Fruit fly (Drosophila melanogaster): Measurements from ENCODE around the gene TM9SF2.

- no peak for TF ChIP-seq cnc (optimal IDR thresholded peaks at IDR 0.05)
- TF ChIP-seq Hr96 (GFP tag; optimal IDR thresholded peaks at IDR 0.05), result no peak
- no peak for TF ChIP-seq Crg-1 (GFP tag; optimal IDR thresholded peaks at IDR 0.05)
- TF ChIP-seq bab1 (GFP tag; optimal IDR thresholded peaks at IDR 0.05), result no peak
- TF ChIP-seq CG11617 (GFP tag; optimal IDR thresholded peaks at IDR 0.05), result no peak
- no peak for TF ChIP-seq ovo (GFP tag; optimal IDR thresholded peaks at IDR 0.05)
- TF ChIP-seq cic (GFP tag; optimal IDR thresholded peaks at IDR 0.05), result no peak
- TF ChIP-seq toe (GFP tag; optimal IDR thresholded peaks at IDR 0.05), result no peak
- no peak for TF ChIP-seq CG7101 (tag; optimal IDR thresholded peaks at IDR 0.05)
These were observed 17.4 kb downstream of the TM9SF2 start for dm6 chr2L:20716712-20717111.
